Fruit fly (Drosophila melanogaster) whole organism, embryonic: ENCODE results near the gene CG7304.
A peak's percentile ranks its signal among the peaks of the same experiment; 100 is the strongest.

Experiments
- Adf1 ChIP-seq: fragments of 200-800 bp; sonication (Bioruptor generic); IDR thresholded peaks from 2 replicates; pipeline ENCODE4 v1.3.6; 2022; ENCODE audit warnings: missing biosample characterization, missing genetic modification characterization
- Aef1 ChIP-seq: fragments of 200-800 bp; sonication (Bioruptor generic); IDR thresholded peaks from 3 replicates; pipeline ENCODE4 v1.3.6; 2022; ENCODE audit warnings: missing biosample characterization, missing genetic modification characterization
- Atf6 ChIP-seq: fragments of 200-800 bp; sonication (Bioruptor generic); IDR thresholded peaks from 2 replicates; pipeline ENCODE4 v1.3.6; 2022; ENCODE audit warnings: missing biosample characterization, missing genetic modification characterization
- CG10321 ChIP-seq: fragments of 200-800 bp; sonication (Bioruptor generic); IDR thresholded peaks from 2 replicates; pipeline ENCODE4 v1.3.6; 2022; ENCODE audit warnings: missing biosample characterization, missing genetic modification characterization
- CG10979 ChIP-seq: fragments of 200-800 bp; sonication (Bioruptor generic); optimal IDR thresholded peaks from 2 replicates; lab custom pipeline; 2018; ENCODE audit warnings: missing biosample characterization, mild to moderate bottlenecking, missing genetic modification characterization, moderate library complexity
- CG11398 ChIP-seq: fragments of 200-800 bp; sonication (Bioruptor generic); optimal IDR thresholded peaks from 2 replicates; lab custom pipeline; 2016; ENCODE audit warnings: missing biosample characterization, missing genetic modification characterization
- CG13624 ChIP-seq: fragments of 200-800 bp; sonication (Bioruptor generic); optimal IDR thresholded peaks from 2 replicates; lab custom pipeline; 2016; ENCODE audit warnings: missing biosample characterization, missing genetic modification characterization
- CG16815 ChIP-seq: fragments of 200-800 bp; sonication (Bioruptor generic); optimal IDR thresholded peaks from 3 replicates; lab custom pipeline; 2017; ENCODE audit warnings: missing biosample characterization, mild to moderate bottlenecking, missing genetic modification characterization
- CG17802 ChIP-seq: fragments of 200-800 bp; sonication (Bioruptor generic); optimal IDR thresholded peaks from 2 replicates; lab custom pipeline; 2018; ENCODE audit warnings: missing biosample characterization, mild to moderate bottlenecking, missing genetic modification characterization, moderate library complexity
- CG1792 ChIP-seq: fragments of 200-800 bp; sonication (Bioruptor generic); optimal IDR thresholded peaks from 2 replicates; lab custom pipeline; 2016; ENCODE audit warnings: missing biosample characterization, missing genetic modification characterization
- CG1832 ChIP-seq: fragments of 200-800 bp; sonication (Bioruptor generic); optimal IDR thresholded peaks from 2 replicates; lab custom pipeline; 2017; ENCODE audit warnings: missing biosample characterization, mild to moderate bottlenecking, missing genetic modification characterization, inconsistent platforms
- CG2129 ChIP-seq: fragments of 200-800 bp; sonication (Bioruptor generic); IDR thresholded peaks from 2 replicates; pipeline ENCODE4 v1.3.6; 2022; ENCODE audit warnings: missing biosample characterization, missing genetic modification characterization; ENCODE audit not compliant: partially characterized antibody
- CG3065 ChIP-seq: fragments of 200-800 bp; sonication (Bioruptor generic); optimal IDR thresholded peaks from 2 replicates; lab custom pipeline; 2016; ENCODE audit warnings: missing biosample characterization, missing genetic modification characterization
- CG4328 ChIP-seq: fragments of 200-800 bp; sonication (Bioruptor generic); optimal IDR thresholded peaks from 3 replicates; lab custom pipeline; 2017; ENCODE audit warnings: missing biosample characterization, missing genetic modification reagents, missing genetic modification characterization
- CG4360 ChIP-seq: fragments of 200-800 bp; sonication (Bioruptor generic); IDR thresholded peaks from 2 replicates; pipeline ENCODE4 v1.3.6; 2022; ENCODE audit warnings: missing biosample characterization, missing genetic modification characterization
- CG43689 ChIP-seq: fragments of 200-800 bp; sonication (Bioruptor generic); IDR thresholded peaks from 2 replicates; pipeline ENCODE4 v1.3.6; 2022; ENCODE audit warnings: missing biosample characterization, missing genetic modification characterization
- CG4854 ChIP-seq: fragments of 200-800 bp; sonication (Bioruptor generic); optimal IDR thresholded peaks from 2 replicates; lab custom pipeline; 2016; ENCODE audit warnings: missing biosample characterization, missing genetic modification characterization, inconsistent platforms
- CG5245 ChIP-seq: fragments of 200-800 bp; sonication (Bioruptor generic); optimal IDR thresholded peaks from 3 replicates; lab custom pipeline; 2016; ENCODE audit warnings: missing biosample characterization, missing genetic modification characterization
- CG7357 ChIP-seq: fragments of 200-800 bp; sonication (Bioruptor generic); IDR thresholded peaks from 3 replicates; pipeline ENCODE4 v1.3.6; 2022; ENCODE audit warnings: missing biosample characterization, missing genetic modification characterization
- CG7745 ChIP-seq: fragments of 200-800 bp; sonication (Bioruptor generic); optimal IDR thresholded peaks from 2 replicates; lab custom pipeline; 2018; ENCODE audit warnings: missing biosample characterization, mild to moderate bottlenecking, missing genetic modification characterization, moderate library complexity
- CG8281 ChIP-seq: fragments of 200-800 bp; sonication (Bioruptor generic); optimal IDR thresholded peaks from 2 replicates; lab custom pipeline; 2018; ENCODE audit warnings: missing biosample characterization, mild to moderate bottlenecking, missing genetic modification characterization, moderate library complexity
- CG8765 ChIP-seq: fragments of 200-800 bp; sonication (Bioruptor generic); IDR thresholded peaks from 2 replicates; pipeline ENCODE4 v1.3.6; 2022; ENCODE audit warnings: missing biosample characterization, missing genetic modification characterization
- E2f2 ChIP-seq: fragments of 200-800 bp; sonication (Bioruptor generic); IDR thresholded peaks from 2 replicates; pipeline ENCODE4 v1.3.6; 2022; ENCODE audit warnings: missing biosample characterization, missing genetic modification characterization
- Fer3 ChIP-seq: fragments of 200-800 bp; sonication (Bioruptor generic); optimal IDR thresholded peaks from 2 replicates; lab custom pipeline; 2018; ENCODE audit warnings: missing biosample characterization, mild to moderate bottlenecking, missing genetic modification characterization, moderate library complexity
- HLH3B ChIP-seq: fragments of 200-800 bp; sonication (Bioruptor generic); IDR thresholded peaks from 2 replicates; pipeline ENCODE4 v1.3.6; 2022; ENCODE audit warnings: missing biosample characterization, missing genetic modification characterization
- HmgZ ChIP-seq: fragments of 200-800 bp; sonication (Bioruptor generic); optimal IDR thresholded peaks from 2 replicates; lab custom pipeline; 2018; ENCODE audit warnings: missing biosample characterization, mild to moderate bottlenecking, missing genetic modification characterization
- Hr78 ChIP-seq, 2 experiments: fragments of 200-800 bp in 1 of 2; fragments of >200 bp in 1 of 2; sonication (Bioruptor generic) in 1 of 2; optimal IDR thresholded peaks; 2 replicates each; lab custom pipeline; 2017 to 2019; ENCODE audit warnings: missing biosample characterization in 2 of 2, missing genetic modification characterization in 2 of 2, mild to moderate bottlenecking in 1 of 2, moderate library complexity in 1 of 2
- MESR4 ChIP-seq: fragments of 200-800 bp; sonication (Bioruptor generic); optimal IDR thresholded peaks from 2 replicates; lab custom pipeline; 2018; ENCODE audit warnings: missing biosample characterization, mild to moderate bottlenecking, missing genetic modification characterization, moderate library complexity
- Mes4 ChIP-seq: fragments of 200-800 bp; sonication (Bioruptor generic); optimal IDR thresholded peaks from 2 replicates; lab custom pipeline; 2016; ENCODE audit warnings: missing biosample characterization, missing genetic modification characterization
- Nf-YB ChIP-seq: fragments of 200-800 bp; sonication (Bioruptor generic); optimal IDR thresholded peaks from 3 replicates; lab custom pipeline; 2019; ENCODE audit warnings: missing biosample characterization, mild to moderate bottlenecking, missing genetic modification characterization, moderate library complexity
- Sin3A ChIP-seq: fragments of >200 bp; optimal IDR thresholded peaks from 2 replicates; lab custom pipeline; 2018
- Sry-δ ChIP-seq: fragments of 200-800 bp; sonication (Bioruptor generic); optimal IDR thresholded peaks from 2 replicates; lab custom pipeline; 2016; ENCODE audit warnings: missing biosample characterization, missing genetic modification characterization
- Tbp ChIP-seq: fragments of >200 bp; optimal IDR thresholded peaks from 2 replicates; lab custom pipeline; 2018; ENCODE audit warnings: missing biosample characterization, missing genetic modification characterization
- abd-A ChIP-seq: fragments of 200-800 bp; sonication (Bioruptor generic); optimal IDR thresholded peaks from 3 replicates; lab custom pipeline; 2019; ENCODE audit warnings: missing biosample characterization, mild to moderate bottlenecking, missing genetic modification characterization, moderate library complexity
- az2 ChIP-seq: fragments of 200-800 bp; sonication (Bioruptor generic); optimal IDR thresholded peaks from 3 replicates; lab custom pipeline; 2016; ENCODE audit warnings: missing biosample characterization, missing genetic modification characterization
- bsh ChIP-seq, 2 experiments: fragments of 200-800 bp; sonication (Bioruptor generic); optimal IDR thresholded peaks; 2 replicates each; lab custom pipeline; 2017 to 2018; ENCODE audit warnings: mild to moderate bottlenecking in 2 of 2, missing biosample characterization in 2 of 2, missing genetic modification characterization in 2 of 2, moderate library complexity in 1 of 2
- crp ChIP-seq, 2 experiments: fragments of 200-800 bp; sonication (Bioruptor generic); optimal IDR thresholded peaks; 2 replicates in 1 of 2; 3 replicates in 1 of 2; lab custom pipeline; 2017; ENCODE audit warnings: missing biosample characterization in 2 of 2, missing genetic modification characterization in 2 of 2, mild to moderate bottlenecking in 1 of 2, moderate library complexity in 1 of 2
- cwo ChIP-seq: fragments of 200-800 bp; sonication (Bioruptor generic); optimal IDR thresholded peaks from 3 replicates; lab custom pipeline; 2017; ENCODE audit warnings: missing biosample characterization, missing genetic modification characterization, mild to moderate bottlenecking, moderate library complexity, missing genetic modification reagents
- dmrt11E ChIP-seq: fragments of 200-800 bp; sonication (Bioruptor generic); optimal IDR thresholded peaks from 3 replicates; lab custom pipeline; 2018; ENCODE audit warnings: missing biosample characterization, mild to moderate bottlenecking, missing genetic modification characterization, moderate library complexity
- dpn ChIP-seq, 2 experiments: fragments of 200-800 bp; sonication (Bioruptor generic); optimal IDR thresholded peaks; 3 replicates each; lab custom pipeline; 2016; ENCODE audit warnings: missing biosample characterization in 2 of 2, missing genetic modification characterization in 2 of 2
- eve ChIP-seq, 2 experiments: fragments of >200 bp; optimal IDR thresholded peaks; 2 replicates each; lab custom pipeline; 2017; ENCODE audit warnings: missing biosample characterization in 2 of 2, missing genetic modification characterization in 2 of 2
- kah ChIP-seq: fragments of 200-800 bp; sonication (Bioruptor generic); optimal IDR thresholded peaks from 2 replicates; lab custom pipeline; 2018; ENCODE audit warnings: missing biosample characterization, mild to moderate bottlenecking, missing genetic modification characterization
- ken ChIP-seq: fragments of 200-800 bp; sonication (Bioruptor generic); IDR thresholded peaks from 3 replicates; pipeline ENCODE4 v1.3.6; 2022; ENCODE audit warnings: missing biosample characterization, missing genetic modification characterization
- lilli ChIP-seq: fragments of 200-800 bp; sonication (Bioruptor generic); optimal IDR thresholded peaks from 3 replicates; lab custom pipeline; 2016; ENCODE audit warnings: missing biosample characterization, missing genetic modification characterization
- pnt ChIP-seq: fragments of 200-800 bp; sonication (Bioruptor generic); optimal IDR thresholded peaks from 3 replicates; lab custom pipeline; 2016; ENCODE audit warnings: missing biosample characterization, missing genetic modification characterization
- rib ChIP-seq: fragments of 200-800 bp; sonication (Bioruptor generic); IDR thresholded peaks from 2 replicates; pipeline ENCODE4 v1.3.6; 2022; ENCODE audit warnings: missing biosample characterization, missing genetic modification characterization
- ro ChIP-seq: fragments of 200-800 bp; sonication (Bioruptor generic); IDR thresholded peaks from 2 replicates; pipeline ENCODE4 v1.3.6; 2022; ENCODE audit warnings: missing biosample characterization, missing genetic modification characterization
- salm ChIP-seq: fragments of 200-800 bp; sonication (Bioruptor generic); optimal IDR thresholded peaks from 2 replicates; lab custom pipeline; 2018; ENCODE audit warnings: missing biosample characterization, mild to moderate bottlenecking, missing genetic modification characterization
- sc ChIP-seq, 3 experiments: fragments of >200 bp in 2 of 3; fragments of 200-800 bp in 1 of 3; sonication (Bioruptor generic) in 1 of 3; optimal IDR thresholded peaks; 2 replicates in 2 of 3; 3 replicates in 1 of 3; lab custom pipeline; 2017; ENCODE audit warnings: mild to moderate bottlenecking in 1 of 3, missing biosample characterization in 1 of 3, missing genetic modification characterization in 1 of 3, missing genetic modification reagents in 1 of 3
- seq ChIP-seq: fragments of 200-800 bp; sonication (Bioruptor generic); IDR thresholded peaks from 2 replicates; pipeline ENCODE4 v1.3.6; 2022; ENCODE audit warnings: missing biosample characterization, missing genetic modification characterization
- sob ChIP-seq: fragments of 200-800 bp; sonication (Bioruptor generic); IDR thresholded peaks from 2 replicates; pipeline ENCODE4 v1.3.6; 2022; ENCODE audit warnings: missing biosample characterization, missing genetic modification characterization
- zf30C ChIP-seq: fragments of 200-800 bp; sonication (Bioruptor generic); optimal IDR thresholded peaks from 3 replicates; lab custom pipeline; 2018; ENCODE audit warnings: missing biosample characterization, mild to moderate bottlenecking, missing genetic modification characterization

Gene CG7304

DNA sequence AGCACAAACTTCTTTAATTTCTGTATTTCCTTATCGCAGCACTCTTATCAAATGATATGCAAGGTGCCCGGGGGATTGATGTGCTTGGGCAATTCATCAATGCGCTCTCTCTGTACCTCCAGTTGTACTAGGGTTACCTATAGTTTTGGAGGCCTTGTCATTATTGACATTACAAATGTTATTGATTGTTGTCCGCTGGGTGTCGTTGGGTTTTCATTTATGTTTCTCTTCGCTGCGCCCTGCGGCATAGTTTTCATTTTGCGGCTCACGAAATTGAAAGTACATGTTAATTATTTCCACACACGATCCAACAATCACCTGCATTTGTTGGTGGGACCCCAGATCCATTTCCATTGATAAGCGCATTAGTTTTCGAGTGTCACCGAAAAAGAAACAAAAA lies 26.7 kb downstream of the CG7304 start (continued):
- TF ChIP-seq sc (optimal IDR thresholded peaks at IDR 0.05; lab: Kevin White, UChicago) (no peak), sc (GFP tag; optimal IDR thresholded peaks at IDR 0.05; lab: Kevin White, UChicago) (no peak), CG7745 (tag; lab: Kevin White, UChicago) (peak; percentile 19), Aef1 (GFP tag; lab: Robert Waterston, UW) (no peak), ken (GFP tag; lab: Robert Waterston, UW) (no peak), Tbp (GFP tag; lab: Kevin White, UChicago) (no peak), salm (tag; lab: Kevin White, UChicago) (no peak), abd-A (no peak), CG10979 (tag; lab: Kevin White, UChicago) (no peak), CG17802 (no peak), CG1792 (GFP tag; lab: Kevin White, UChicago) (no peak), CG1832 (GFP tag; lab: Kevin White, UChicago) (no peak), CG5245 (GFP tag; lab: Kevin White, UChicago) (no peak), CG16815 (GFP tag; lab: Kevin White, UChicago) (no peak), kah (no peak), Fer3 (tag; lab: Kevin White, UChicago) (no peak), lilli (no peak), Adf1 (GFP tag; lab: Robert Waterston, UW) (no peak), ro (GFP tag; lab: Robert Waterston, UW) (no peak), CG4360 (GFP tag; lab: Robert Waterston, UW) (no peak), CG4854 (no peak), az2 (GFP tag; lab: Kevin White, UChicago) (no peak), CG4328 (no peak), Hr78 (GFP tag; optimal IDR thresholded peaks at IDR 0.05; lab: Kevin White, UChicago) (peak in 1 of 2 experiments; percentile 59), Atf6 (GFP tag; lab: Robert Waterston, UW) (no peak), CG3065 (GFP tag; lab: Kevin White, UChicago) (no peak), dmrt11E (peak; percentile 6), E2f2 (GFP tag; lab: Robert Waterston, UW) (no peak), zf30C (GFP tag; lab: Kevin White, UChicago) (no peak), sob (no peak), pnt (GFP tag; lab: Kevin White, UChicago) (no peak), cwo (GFP tag; lab: Kevin White, UChicago) (no peak), CG8765 (GFP tag; lab: Robert Waterston, UW) (no peak), HmgZ (tag; lab: Kevin White, UChicago) (no peak), Nf-YB (GFP tag; lab: Kevin White, UChicago) (no peak), CG7357 (GFP tag; lab: Robert Waterston, UW) (no peak), rib (GFP tag; lab: Robert Waterston, UW) (no peak), Mes4 (GFP tag; lab: Kevin White, UChicago) (no peak), Sin3A (lab: Kevin White, UChicago) (no peak), CG43689 (GFP tag; lab: Robert Waterston, UW) (no peak), seq (GFP tag; lab: Robert Waterston, UW) (no peak), CG13624 (GFP tag; lab: Kevin White, UChicago) (no peak), crp (GFP tag; optimal IDR thresholded peaks at IDR 0.05; lab: Kevin White, UChicago) (no peak), CG2129 (GFP tag; lab: Robert Waterston, UW) (no peak), CG8281 (tag; lab: Kevin White, UChicago) (peak; percentile 68), dpn (GFP tag; optimal IDR thresholded peaks at IDR 0.05; lab: Kevin White, UChicago) (no peak), HLH3B (GFP tag; lab: Robert Waterston, UW) (no peak), MESR4 (GFP tag; lab: Kevin White, UChicago) (no peak), eve (GFP tag; optimal IDR thresholded peaks at IDR 0.05; lab: Kevin White, UChicago) (peak in 1 of 2 experiments; percentile 38), Sry-δ (GFP tag; lab: Kevin White, UChicago) (no peak), CG10321 (GFP tag; lab: Robert Waterston, UW) (no peak), bsh (GFP tag; optimal IDR thresholded peaks at IDR 0.05; lab: Kevin White, UChicago) (peak in 1 of 2 experiments; percentile 23), CG11398 (GFP tag; lab: Kevin White, UChicago) (no peak)
